Fruit fly (Drosophila melanogaster): ENCODE data around the gene danr.
A peak's percentile ranks its signal among the peaks of the same experiment; 100 is the strongest.

danr gene

DNA sequence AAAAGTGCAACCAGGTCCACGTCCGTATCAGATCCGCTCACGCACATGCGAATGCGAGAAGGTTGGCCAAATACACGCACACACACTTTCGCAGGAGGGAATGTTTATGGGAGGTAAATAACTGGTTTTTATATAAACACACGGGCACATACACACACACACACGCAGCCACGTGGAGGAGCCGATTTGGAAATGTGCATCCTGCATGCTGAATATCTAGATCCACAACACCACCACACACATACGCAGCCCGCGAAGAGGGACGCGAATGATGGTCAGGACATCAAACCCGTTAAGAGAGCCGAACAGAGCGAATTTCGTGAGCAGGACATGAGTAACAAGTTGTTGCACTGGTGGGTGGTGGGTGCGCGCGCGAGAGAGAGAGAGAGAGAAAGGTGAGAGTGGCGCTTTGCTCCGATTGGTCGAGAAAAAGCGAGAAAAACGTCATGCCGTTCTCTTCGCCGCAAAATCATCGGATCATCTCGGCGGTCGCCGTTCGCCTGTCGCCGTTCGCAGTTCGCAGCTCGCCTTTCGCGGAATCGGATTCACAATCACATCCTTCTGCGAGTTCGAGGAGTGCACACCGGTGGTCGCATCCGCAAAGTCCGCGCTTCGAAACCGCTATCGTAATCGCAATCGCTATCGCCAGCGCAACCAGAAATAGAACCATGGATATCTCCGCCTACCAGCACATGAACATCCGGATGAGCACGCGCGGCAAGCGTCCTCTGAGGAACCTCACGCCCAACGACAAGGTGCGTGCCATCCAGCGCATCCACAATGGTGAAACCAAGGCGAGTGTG, at the start of gene danr:
Gene danr, plus strand, starts transcription at position 508 of the 803 bp plus-strand sequence.
- TF ChIP-seq EcR (GFP tag; optimal IDR thresholded peaks at IDR 0.05) (no peak), CG12605 (GFP tag; IDR thresholded peaks at IDR 0.05) (peak; percentile 76)

DNA sequence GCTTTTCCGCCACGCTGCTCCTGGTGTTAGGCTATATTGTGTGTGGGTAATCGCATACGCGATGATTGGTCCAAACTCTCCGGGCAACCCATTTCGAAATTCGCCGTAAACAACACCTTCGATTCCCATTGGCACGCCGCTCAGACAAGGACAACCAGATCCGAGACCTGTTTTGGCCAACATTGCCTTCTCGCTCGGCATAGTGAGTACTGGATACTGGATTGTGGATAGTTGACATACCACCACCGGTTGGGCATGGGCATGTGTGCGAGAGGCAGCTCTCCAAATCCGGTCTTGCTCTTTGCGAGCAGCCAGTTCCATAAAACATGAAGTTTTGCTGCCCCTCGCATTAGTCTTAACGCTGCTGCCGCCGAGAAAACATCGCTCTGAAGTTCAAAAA, 43.2 kb upstream of the danr start, which contains the start of gene fd96Cb:
Gene fd96Cb, plus strand, starts transcription at position 374 of the 400 bp plus-strand sequence.
- TF ChIP-seq CG14655 (GFP tag; optimal IDR thresholded peaks at IDR 0.05) (no peak), CG13204 (GFP tag; optimal IDR thresholded peaks at IDR 0.05) (no peak), Pif1B (GFP tag; optimal IDR thresholded peaks at IDR 0.05) (no peak), CG15710 (tag; optimal IDR thresholded peaks at IDR 0.05) (no peak), gl (tag; optimal IDR thresholded peaks at IDR 0.05) (no peak), CG34367 (tag; optimal IDR thresholded peaks at IDR 0.05) (no peak), CG10348 (GFP tag; IDR thresholded peaks at IDR 0.05) (no peak), CG4496 (GFP tag; IDR thresholded peaks at IDR 0.05) (no peak; the same call in 2 of the 3 replicates), CG32121 (GFP tag; IDR thresholded peaks at IDR 0.05) (no peak), CG12605 (GFP tag; IDR thresholded peaks at IDR 0.05) (no peak), Snoo (tag; optimal IDR thresholded peaks at IDR 0.05) (no peak), D1 (tag; optimal IDR thresholded peaks at IDR 0.05) (no peak), Ets98B (GFP tag; IDR thresholded peaks at IDR 0.05) (no peak), CG17806 (tag; optimal IDR thresholded peaks at IDR 0.05) (no peak), Pif1A (GFP tag; optimal IDR thresholded peaks at IDR 0.05) (no peak), EcR (GFP tag; optimal IDR thresholded peaks at IDR 0.05) (no peak), rn (GFP tag; IDR thresholded peaks at IDR 0.05) (no peak), CG8159 (tag; optimal IDR thresholded peaks at IDR 0.05) (no peak), CG8301 (tag; optimal IDR thresholded peaks at IDR 0.05) (no peak), fd96Ca (GFP tag; IDR thresholded peaks at IDR 0.05) (no peak)

DNA sequence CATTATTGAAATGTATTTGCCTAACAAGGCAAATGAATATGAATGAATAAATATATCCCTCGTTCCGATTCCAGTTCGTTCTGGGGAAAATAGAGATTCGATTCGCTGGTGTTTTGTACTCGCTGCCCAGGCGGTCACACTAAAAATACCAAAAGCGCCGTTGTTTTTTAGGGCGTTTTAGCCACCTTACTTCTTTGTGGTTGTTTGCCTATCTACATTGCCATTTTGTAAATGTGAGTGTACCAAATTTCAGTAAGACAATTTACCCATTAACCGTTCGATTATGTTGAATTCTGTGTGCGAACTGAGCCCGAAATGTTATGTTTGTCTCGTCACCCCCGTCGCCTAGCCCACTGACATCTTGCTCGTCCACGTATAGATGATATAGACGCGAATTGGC, 40.4 kb upstream of the danr start, which contains the start of the genes CG33095 and CG33096:
Gene CG33095, plus strand, starts transcription at position 187 of the 400 bp plus-strand sequence.
Gene CG33096, plus strand, starts transcription at position 187 of the 400 bp plus-strand sequence.
- TF ChIP-seq CG14655 (GFP tag; optimal IDR thresholded peaks at IDR 0.05) = no peak
- no peak for TF ChIP-seq CG34367 (tag; optimal IDR thresholded peaks at IDR 0.05)
- TF ChIP-seq Ets98B (GFP tag; IDR thresholded peaks at IDR 0.05) = no peak
- TF ChIP-seq gl (tag; optimal IDR thresholded peaks at IDR 0.05) = no peak
- TF ChIP-seq EcR (GFP tag; optimal IDR thresholded peaks at IDR 0.05) = peak; percentile 1
- TF ChIP-seq CG4496 (GFP tag; IDR thresholded peaks at IDR 0.05) = no peak
- TF ChIP-seq D1 (tag; optimal IDR thresholded peaks at IDR 0.05) = no peak
- TF ChIP-seq CG15710 (tag; optimal IDR thresholded peaks at IDR 0.05) = no peak
- no peak for TF ChIP-seq rn (GFP tag; IDR thresholded peaks at IDR 0.05)

DNA sequence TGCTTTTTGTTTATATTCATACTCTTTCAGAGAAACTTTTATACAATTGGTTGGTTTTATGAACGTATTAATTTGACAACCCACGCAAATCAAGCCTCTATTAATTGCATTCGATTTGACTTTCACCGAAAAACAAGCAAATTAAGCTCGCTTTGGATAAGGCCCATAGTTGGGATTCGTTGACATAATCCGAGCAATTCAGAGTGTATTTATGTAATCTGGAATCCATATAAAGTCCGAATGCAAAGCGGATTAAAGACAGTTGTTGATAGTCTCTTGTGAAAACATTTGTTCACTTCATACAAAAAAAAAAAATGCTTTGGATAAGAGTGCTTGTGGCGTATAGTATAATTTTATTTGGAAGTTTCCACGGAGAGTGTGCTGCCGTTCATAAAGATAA, 35.6 kb upstream of the danr start, which contains the start of gene CG45095:
Gene CG45095, plus strand, starts transcription at position 301 of the 400 bp plus-strand sequence.
- TF ChIP-seq CG32121 (GFP tag; IDR thresholded peaks at IDR 0.05) (no peak), CG34367 (tag; optimal IDR thresholded peaks at IDR 0.05) (no peak), CG17806 (tag; optimal IDR thresholded peaks at IDR 0.05) (no peak), rn (GFP tag; IDR thresholded peaks at IDR 0.05) (no peak), CG8159 (tag; optimal IDR thresholded peaks at IDR 0.05) (no peak), Pif1A (GFP tag; optimal IDR thresholded peaks at IDR 0.05) (no peak), CG8301 (tag; optimal IDR thresholded peaks at IDR 0.05) (no peak), fd96Ca (GFP tag; IDR thresholded peaks at IDR 0.05) (no peak), D1 (tag; optimal IDR thresholded peaks at IDR 0.05) (no peak), CG9948 (tag; optimal IDR thresholded peaks at IDR 0.05) (no peak), Ets98B (GFP tag; IDR thresholded peaks at IDR 0.05) (no peak), Pif1B (GFP tag; optimal IDR thresholded peaks at IDR 0.05) (no peak), CG15710 (tag; optimal IDR thresholded peaks at IDR 0.05) (no peak), gl (tag; optimal IDR thresholded peaks at IDR 0.05) (no peak), CG14655 (GFP tag; optimal IDR thresholded peaks at IDR 0.05) (no peak)

DNA sequence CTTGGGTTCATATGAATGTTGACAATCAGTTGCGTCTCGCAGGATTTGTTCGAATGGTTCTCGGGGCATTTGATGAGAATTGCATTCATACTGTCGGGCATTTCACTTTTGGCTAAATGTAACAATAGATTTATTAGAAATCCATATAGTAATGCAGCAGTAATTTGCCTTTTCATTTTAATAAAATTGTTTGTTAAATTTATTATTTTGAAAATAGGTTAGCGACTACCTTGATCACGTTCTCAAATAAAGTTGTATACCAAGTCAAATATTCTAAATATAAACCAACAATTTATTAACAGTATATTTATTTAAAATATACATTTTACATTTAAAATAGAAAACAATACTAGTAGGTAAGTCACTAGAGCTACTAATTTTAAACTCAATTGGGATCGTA, 28.9 kb upstream of the danr start, which contains the start of gene CG34027:
Gene CG34027, minus strand, starts transcription at position 101 of the 400 bp plus-strand sequence.
- TF ChIP-seq CG34367 (tag; optimal IDR thresholded peaks at IDR 0.05) (no peak), CG32121 (GFP tag; IDR thresholded peaks at IDR 0.05) (no peak), Snoo (tag; optimal IDR thresholded peaks at IDR 0.05) (no peak), CG13204 (GFP tag; optimal IDR thresholded peaks at IDR 0.05) (no peak), CG8301 (tag; optimal IDR thresholded peaks at IDR 0.05) (no peak), rn (GFP tag; IDR thresholded peaks at IDR 0.05) (no peak), fd96Ca (GFP tag; IDR thresholded peaks at IDR 0.05) (no peak), Pif1A (GFP tag; optimal IDR thresholded peaks at IDR 0.05) (no peak), Pif1B (GFP tag; optimal IDR thresholded peaks at IDR 0.05) (no peak), D1 (tag; optimal IDR thresholded peaks at IDR 0.05) (no peak)

DNA sequence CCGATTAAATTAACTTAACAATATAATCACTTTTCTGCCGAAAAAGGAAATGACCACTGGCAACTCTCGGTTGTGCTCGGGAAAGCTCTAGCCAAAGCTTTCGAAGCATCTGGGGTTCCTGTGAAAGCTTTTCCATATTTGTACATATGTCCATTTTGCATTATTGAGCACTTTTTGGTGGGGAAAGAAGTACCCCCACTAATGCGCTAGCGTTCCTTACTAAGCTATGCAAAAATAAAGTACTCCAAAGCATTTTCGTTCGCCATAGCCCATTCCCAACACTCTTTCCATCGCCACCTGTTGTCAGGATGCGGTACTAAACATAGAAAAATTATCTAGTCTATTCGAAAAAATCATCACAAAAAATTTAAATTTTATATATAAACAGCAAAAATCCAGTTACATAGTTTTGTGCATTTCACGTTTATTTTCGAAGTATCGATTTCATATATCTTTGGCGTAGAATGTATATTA, 25.4 kb upstream of the danr start, which contains the start of gene Nepl16:
Gene Nepl16, minus strand, starts transcription at position 51 of the 474 bp plus-strand sequence.
- TF ChIP-seq CG8301 (tag; optimal IDR thresholded peaks at IDR 0.05) (no peak), CG14655 (GFP tag; optimal IDR thresholded peaks at IDR 0.05) (no peak), CG34367 (tag; optimal IDR thresholded peaks at IDR 0.05) (no peak), fd96Ca (GFP tag; IDR thresholded peaks at IDR 0.05) (no peak), Snoo (tag; optimal IDR thresholded peaks at IDR 0.05) (no peak), CG9948 (tag; optimal IDR thresholded peaks at IDR 0.05) (no peak), CG10348 (GFP tag; IDR thresholded peaks at IDR 0.05) (no peak)
